Worm (Caenorhabditis elegans) whole organism, young adult: ENCODE measurements around the gene sco-1.

ENCODE experiments used
- C06A6.2 ChIP-seq: fragments of 200-800 bp; sonication (Bioruptor generic); conservative IDR thresholded peaks from 2 replicates; pipeline ENCODE4 v1.3.6; 2022; ENCODE audit warnings: missing genetic modification characterization, missing compliant biosample characterization
- C17E4.6 ChIP-seq: fragments of 200-800 bp; sonication (Bioruptor generic); IDR thresholded peaks from 2 replicates; pipeline ENCODE4 v1.3.6; 2022; ENCODE audit warnings: missing genetic modification reagents, missing genetic modification characterization, missing compliant biosample characterization
- F22D6.2 ChIP-seq: sonication (generic microtip); optimal IDR thresholded peaks from 2 replicates; lab custom pipeline; 2016; ENCODE audit warnings: mild to moderate bottlenecking, missing genetic modification characterization, missing compliant biosample characterization
- F23B12.7 ChIP-seq: sonication (generic microtip); optimal IDR thresholded peaks from 2 replicates; lab custom pipeline; 2017; ENCODE audit warnings: missing genetic modification characterization, mild to moderate bottlenecking, missing compliant biosample characterization, antibody characterized with exemption, moderate library complexity; ENCODE audit not compliant: insufficient read depth
- F37B4.10 ChIP-seq: fragments of 200-800 bp; sonication (Bioruptor generic); IDR thresholded peaks from 2 replicates; pipeline ENCODE4 v1.3.6; 2022; ENCODE audit warnings: missing genetic modification characterization, missing compliant biosample characterization
- F39B2.1 ChIP-seq: fragments of 200-800 bp; sonication (Bioruptor generic); IDR thresholded peaks from 2 replicates; pipeline ENCODE4 v1.3.6; 2022; ENCODE audit warnings: missing genetic modification reagents, missing genetic modification characterization, missing compliant biosample characterization
- Y56A3A.18 ChIP-seq: fragments of 200-800 bp; sonication (Bioruptor generic); IDR thresholded peaks from 2 replicates; pipeline ENCODE4 v1.3.6; 2022; ENCODE audit warnings: missing genetic modification reagents, missing genetic modification characterization, missing compliant biosample characterization
- akir-1 ChIP-seq: fragments of 200-800 bp; sonication (Bioruptor generic); optimal IDR thresholded peaks from 2 replicates; lab custom pipeline; 2018; ENCODE audit warnings: mild to moderate bottlenecking, missing genetic modification characterization, moderate library complexity, missing compliant biosample characterization
- aptf-2 ChIP-seq: fragments of 200-800 bp; sonication (Bioruptor generic); conservative IDR thresholded peaks from 2 replicates; pipeline ENCODE4 v1.3.6; 2022; ENCODE audit warnings: missing genetic modification reagents, missing genetic modification characterization, missing compliant biosample characterization
- aptf-3 ChIP-seq: fragments of 200-800 bp; sonication (Bioruptor generic); IDR thresholded peaks from 2 replicates; pipeline ENCODE4 v1.3.6; 2022; ENCODE audit warnings: missing genetic modification characterization, missing compliant biosample characterization
- atf-7 ChIP-seq: sonication (generic microtip); optimal IDR thresholded peaks from 2 replicates; lab custom pipeline; 2017; ENCODE audit warnings: mild to moderate bottlenecking, missing genetic modification characterization, missing compliant biosample characterization
- athp-1 ChIP-seq: sonication (generic microtip); optimal IDR thresholded peaks from 2 replicates; lab custom pipeline; 2017; ENCODE audit warnings: mild to moderate bottlenecking, missing genetic modification characterization, missing compliant biosample characterization
- attf-3 ChIP-seq: fragments of 200-800 bp; sonication (Bioruptor generic); conservative IDR thresholded peaks from 2 replicates; pipeline ENCODE4 v1.3.6; 2022; ENCODE audit warnings: missing genetic modification reagents, missing genetic modification characterization, missing compliant biosample characterization
- ceh-91 ChIP-seq: fragments of 200-800 bp; sonication (Bioruptor generic); IDR thresholded peaks from 2 replicates; pipeline ENCODE4 v1.3.6; 2022; ENCODE audit warnings: missing genetic modification reagents, missing genetic modification characterization, missing compliant biosample characterization
- chd-7 ChIP-seq: sonication (generic microtip); optimal IDR thresholded peaks from 2 replicates; lab custom pipeline; 2016; ENCODE audit warnings: mild to moderate bottlenecking, missing genetic modification characterization, moderate library complexity, missing compliant biosample characterization
- dox-1 ChIP-seq: fragments of 200-800 bp; sonication (Bioruptor generic); IDR thresholded peaks from 2 replicates; pipeline ENCODE4 v1.3.6; 2022; ENCODE audit warnings: missing genetic modification reagents, missing genetic modification characterization, missing compliant biosample characterization
- dpff-1 ChIP-seq: sonication (generic microtip); optimal IDR thresholded peaks from 2 replicates; lab custom pipeline; 2017; ENCODE audit warnings: mild to moderate bottlenecking, missing genetic modification characterization, missing compliant biosample characterization
- dpl-1 ChIP-seq: fragments of 150-350 bp; optimal IDR thresholded peaks from 2 replicates; lab custom pipeline; 2014; ENCODE audit warnings: missing biosample characterization, missing genetic modification reagents, missing genetic modification characterization
- egrh-3 ChIP-seq: fragments of 200-800 bp; sonication (Bioruptor generic); IDR thresholded peaks from 2 replicates; pipeline ENCODE4 v1.3.6; 2022; ENCODE audit warnings: missing genetic modification reagents, missing genetic modification characterization, missing compliant biosample characterization
- ets-4 ChIP-seq: fragments of 200-800 bp; sonication (Bioruptor generic); optimal IDR thresholded peaks from 2 replicates; lab custom pipeline; 2018; ENCODE audit warnings: mild to moderate bottlenecking, missing genetic modification characterization, missing compliant biosample characterization
- him-1 ChIP-seq: sonication (generic microtip); optimal IDR thresholded peaks from 2 replicates; lab custom pipeline; 2016; ENCODE audit warnings: missing genotype, missing genetic modification reagents, missing genetic modification characterization, missing compliant biosample characterization
- hlh-12 ChIP-seq: sonication (generic microtip); optimal IDR thresholded peaks from 2 replicates; lab custom pipeline; 2016; ENCODE audit warnings: missing genetic modification characterization, missing compliant biosample characterization
- hlh-26 ChIP-seq: fragments of 200-800 bp; sonication (Bioruptor generic); conservative IDR thresholded peaks from 2 replicates; pipeline ENCODE4 v1.3.6; 2022; ENCODE audit warnings: missing genetic modification reagents, missing genetic modification characterization, missing compliant biosample characterization
- lag-1 ChIP-seq: fragments of 200-800 bp; sonication (Bioruptor generic); IDR thresholded peaks from 2 replicates; pipeline ENCODE4 v1.3.6; 2022; ENCODE audit warnings: missing genetic modification reagents, missing genetic modification characterization, missing compliant biosample characterization
- lin-40 ChIP-seq: sonication (generic microtip); optimal IDR thresholded peaks from 2 replicates; lab custom pipeline; 2016; ENCODE audit warnings: missing genetic modification characterization, mild to moderate bottlenecking, missing compliant biosample characterization, missing genotype, missing genetic modification reagents
- lin-54 ChIP-seq: fragments of 200-800 bp; sonication (Bioruptor generic); optimal IDR thresholded peaks from 2 replicates; lab custom pipeline; 2018; ENCODE audit warnings: mild to moderate bottlenecking, missing genetic modification characterization, missing compliant biosample characterization
- madf-6 ChIP-seq: fragments of 200-800 bp; sonication (Bioruptor generic); IDR thresholded peaks from 2 replicates; pipeline ENCODE4 v1.3.6; 2022; ENCODE audit warnings: missing genetic modification reagents, missing genetic modification characterization, missing compliant biosample characterization
- madf-8 ChIP-seq: fragments of 200-800 bp; sonication (Bioruptor generic); conservative IDR thresholded peaks from 2 replicates; pipeline ENCODE4 v1.3.6; 2022; ENCODE audit warnings: missing genetic modification reagents, missing genetic modification characterization, missing compliant biosample characterization
- nfya-1 ChIP-seq: sonication (generic microtip); optimal IDR thresholded peaks from 2 replicates; lab custom pipeline; 2017; ENCODE audit warnings: antibody characterized with exemption, missing compliant biosample characterization, missing genetic modification characterization, borderline replicate concordance; ENCODE audit not compliant: insufficient read depth
- pha-4 ChIP-seq: fragments of 150-350 bp; sonication (generic microtip); optimal IDR thresholded peaks from 2 replicates; lab custom pipeline; 2014; ENCODE audit warnings: missing biosample characterization, missing genetic modification reagents, missing genetic modification characterization
- repo-1 ChIP-seq: sonication (generic microtip); optimal IDR thresholded peaks from 2 replicates; lab custom pipeline; 2017; ENCODE audit warnings: mild to moderate bottlenecking, missing genetic modification characterization, missing compliant biosample characterization
- sdz-38 ChIP-seq: sonication (generic microtip); optimal IDR thresholded peaks from 2 replicates; lab custom pipeline; 2016; ENCODE audit warnings: missing genotype, missing genetic modification characterization, missing compliant biosample characterization
- snpc-1.3 ChIP-seq: sonication (generic microtip); optimal IDR thresholded peaks from 2 replicates; lab custom pipeline; 2017; ENCODE audit warnings: missing genetic modification characterization, mild to moderate bottlenecking, missing compliant biosample characterization, antibody characterized with exemption, moderate library complexity, missing genotype, missing genetic modification reagents; ENCODE audit not compliant: insufficient read depth
- snpc-4 ChIP-seq, 5 experiments: fragments of 150-350 bp in 1 of 5; sonication (generic microtip) in 4 of 5; optimal IDR thresholded peaks; 2 replicates each; lab custom pipeline; 2014 to 2018; ENCODE audit warnings: missing genetic modification characterization in 5 of 5, missing biosample characterization in 3 of 5, antibody characterized with exemption in 2 of 5, mild to moderate bottlenecking in 2 of 5, missing compliant biosample characterization in 2 of 5, missing genotype in 2 of 5, moderate library complexity in 2 of 5, missing genetic modification reagents in 1 of 5
- tbx-9 ChIP-seq: sonication (generic microtip); optimal IDR thresholded peaks from 2 replicates; lab custom pipeline; 2016; ENCODE audit warnings: borderline replicate concordance, missing genetic modification characterization, inconsistent platforms, missing compliant biosample characterization
- xnd-1 ChIP-seq: sonication (generic microtip); optimal IDR thresholded peaks from 2 replicates; lab custom pipeline; 2016; ENCODE audit warnings: missing genotype, missing genetic modification reagents, missing genetic modification characterization, missing compliant biosample characterization

Gene sco-1

ce11 chrII:4326420-4326819, 27.0 kb downstream of the sco-1 start, which contains the start of gene pfd-2:
pfd-2 (plus strand) TSS chrII:4326720.
- no peak for TF ChIP-seq madf-8 (GFP tag; lab: Robert Waterston, UW)
- no peak for TF ChIP-seq madf-6 (GFP tag; lab: Robert Waterston, UW)
- TF ChIP-seq dpl-1 (GFP tag; lab: Kevin White, UChicago): no peak
- TF ChIP-seq, all 124 proteins: peak for 0

- TF ChIP-seq lin-54: no peak
- TF ChIP-seq Y56A3A.18 (GFP tag; lab: Robert Waterston, UW): no peak
- no peak for TF ChIP-seq F22D6.2 (tag; lab: Kevin White, UChicago)
- TF ChIP-seq, all 124 proteins: peak for 0
Observed at ce11 chrII:4328716-4329115, 29.3 kb downstream of the sco-1 start, which contains the start of gene H20J04.4. H20J04.4 (plus strand) TSS chrII:4329016.

ce11 chrII:4334448-4334847, 35.0 kb downstream of the sco-1 start, which contains the start of gene madf-3:
madf-3 (plus strand) TSS chrII:4334748.
- no peak for TF ChIP-seq C17E4.6 (GFP tag; lab: Robert Waterston, UW)
- no peak for TF ChIP-seq athp-1 (tag; lab: Kevin White, UChicago)
- no peak for TF ChIP-seq F23B12.7
- no peak for TF ChIP-seq him-1 (tag; lab: Kevin White, UChicago)
- no peak for TF ChIP-seq hlh-26
- TF ChIP-seq hlh-12 (tag; lab: Kevin White, UChicago): no peak
- TF ChIP-seq repo-1 (tag; lab: Kevin White, UChicago): no peak
- no peak for TF ChIP-seq snpc-4 (GFP tag; optimal IDR thresholded peaks at IDR 0.05; lab: Kevin White, UChicago)
- TF ChIP-seq snpc-4 (tag; optimal IDR thresholded peaks at IDR 0.05; lab: Kevin White, UChicago): no peak
- no peak for TF ChIP-seq attf-3 (GFP tag; lab: Robert Waterston, UW)
- TF ChIP-seq, all 124 proteins: peak for 0

- TF ChIP-seq lin-40 (tag; lab: Kevin White, UChicago): no peak
- TF ChIP-seq Y56A3A.18 (GFP tag; lab: Robert Waterston, UW): no peak
- no peak for TF ChIP-seq lag-1 (GFP tag; lab: Robert Waterston, UW)
- TF ChIP-seq F39B2.1 (GFP tag; lab: Robert Waterston, UW): no peak
- no peak for TF ChIP-seq dox-1 (GFP tag; lab: Robert Waterston, UW)
- no peak for TF ChIP-seq C06A6.2 (GFP tag; lab: Robert Waterston, UW)
- TF ChIP-seq hlh-12 (tag; lab: Kevin White, UChicago): no peak
- no peak for TF ChIP-seq aptf-3
- TF ChIP-seq snpc-1.3 (tag; lab: Kevin White, UChicago): no peak
- no peak for TF ChIP-seq snpc-4 (GFP tag; optimal IDR thresholded peaks at IDR 0.05; lab: Kevin White, UChicago)
- TF ChIP-seq snpc-4 (tag; optimal IDR thresholded peaks at IDR 0.05; lab: Kevin White, UChicago): no peak
- TF ChIP-seq ets-4: no peak
- TF ChIP-seq akir-1 (GFP tag; lab: Kevin White, UChicago): no peak
Observed at ce11 chrII:4337731-4338130, 38.3 kb downstream of the sco-1 start.

DNA sequence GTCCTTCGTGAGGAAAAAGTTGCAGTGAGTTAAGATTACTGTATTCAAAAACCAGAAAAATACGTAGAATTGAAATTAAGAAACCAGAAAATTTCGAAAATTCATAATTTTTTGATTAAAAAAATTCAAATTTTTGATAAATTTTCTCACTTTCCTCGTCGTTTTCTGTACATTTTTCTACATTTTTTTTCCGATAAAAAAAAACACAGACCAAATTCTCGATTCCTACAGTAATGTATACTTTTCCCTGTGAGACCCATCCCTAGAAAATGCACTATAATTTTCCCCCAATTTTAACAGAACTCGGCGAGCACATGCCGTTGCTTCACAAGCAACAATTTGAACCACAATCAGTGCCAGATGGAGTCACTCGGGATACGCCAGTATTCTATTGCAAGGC, 40.4 kb downstream of the sco-1 start, which contains the start of gene athp-2:
Gene athp-2 (plus strand): TSS at position 301 of the 400 bp plus-strand sequence.
- TF ChIP-seq sdz-38 (no peak), ceh-91 (GFP tag; lab: Robert Waterston, UW) (no peak), nfya-1 (tag; lab: Kevin White, UChicago) (no peak), tbx-9 (tag; lab: Kevin White, UChicago) (no peak), aptf-2 (GFP tag; lab: Robert Waterston, UW) (no peak), egrh-3 (GFP tag; lab: Robert Waterston, UW) (no peak), xnd-1 (tag; lab: Kevin White, UChicago) (no peak), dox-1 (GFP tag; lab: Robert Waterston, UW) (no peak), F37B4.10 (GFP tag; lab: Robert Waterston, UW) (no peak), akir-1 (GFP tag; lab: Kevin White, UChicago) (no peak), ets-4 (no peak), atf-7 (no peak), dpff-1 (no peak), chd-7 (tag; lab: Kevin White, UChicago) (no peak), pha-4 (tag; lab: Kevin White, UChicago) (no peak)
